Worm (Caenorhabditis elegans) whole organism, mixed stage, embryonic: ENCODE measurements around the gene ZK377.15.

Source experiments
- blmp-1 ChIP-seq: fragments of 150-350 bp; optimal IDR thresholded peaks from 2 replicates; lab custom pipeline; 2014; ENCODE audit warnings: missing biosample characterization, missing genetic modification characterization
- ceh-43 ChIP-seq: fragments of 200-800 bp; sonication (Bioruptor generic); optimal IDR thresholded peaks from 2 replicates; lab custom pipeline; 2018; ENCODE audit warnings: mild to moderate bottlenecking, missing genetic modification characterization, moderate library complexity, missing compliant biosample characterization

ce11 chrX:3503025-3503424 is 37.3 kb upstream of the ZK377.15 start:
- TF ChIP-seq blmp-1 (tag; lab: Kevin White, UChicago) (no peak), ceh-43 (GFP tag; lab: Kevin White, UChicago) (no peak)
